Comparison of ENCODE assay signal across 3 worm cellular contexts in the genomic region with DNA sequence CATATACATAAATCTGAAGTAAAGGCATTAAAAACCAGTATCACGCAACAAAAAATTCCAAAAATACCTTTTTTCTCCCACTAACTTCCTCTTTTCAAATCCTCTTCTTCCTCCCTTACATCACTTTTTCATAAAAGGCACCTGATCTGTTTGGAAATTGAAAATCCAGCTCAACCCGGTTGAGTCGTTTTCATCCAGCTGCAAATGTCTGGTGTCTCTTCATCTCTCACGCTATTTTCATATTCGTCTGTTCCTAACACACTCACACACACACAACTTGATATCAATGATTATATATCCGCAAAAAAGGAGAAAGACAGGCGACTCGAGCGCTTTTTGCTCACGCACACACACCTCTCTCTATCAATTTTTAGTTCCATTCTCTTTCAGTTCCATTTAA.
A peak's percentile ranks its signal among the peaks of the same experiment; 100 is the strongest.
TF ChIP-seq lines count a peak whose summit lies in the region.

No protein-coding gene starts in this region.

TF ChIP-seq in whole organism, L1 larva, 84 proteins besides CTCF, POLR2A, EP300 and RAD21 (continues in another document):
- TF ChIP-seq mab-9 (GFP tag; IDR thresholded peaks at IDR 0.05; lab: Robert Waterston, UW) (no peak), C34B4.2 (tag; optimal IDR thresholded peaks at IDR 0.05; lab: Kevin White, UChicago) (no peak), lin-15B (tag; optimal IDR thresholded peaks at IDR 0.05; lab: Kevin White, UChicago) (no peak), fkh-8 (tag; optimal IDR thresholded peaks at IDR 0.05; lab: Kevin White, UChicago) (peak; percentile 83), lsy-2 (tag; optimal IDR thresholded peaks at IDR 0.05; lab: Kevin White, UChicago) (no peak), jun-1 (tag; optimal IDR thresholded peaks at IDR 0.05; lab: Kevin White, UChicago) (no peak), mdl-1 (tag; optimal IDR thresholded peaks at IDR 0.05; lab: Kevin White, UChicago) (no peak), nhr-47 (tag; optimal IDR thresholded peaks at IDR 0.05; lab: Kevin White, UChicago) (peak; percentile 29), nhr-76 (tag; optimal IDR thresholded peaks at IDR 0.05; lab: Kevin White, UChicago) (no peak), lin-39 (tag; optimal IDR thresholded peaks at IDR 0.05; lab: Kevin White, UChicago) (no peak), sup-37 (GFP tag; optimal IDR thresholded peaks at IDR 0.05; lab: Kevin White, UChicago) (no peak), nhr-77 (tag; optimal IDR thresholded peaks at IDR 0.05; lab: Kevin White, UChicago) (no peak), pax-3 (tag; optimal IDR thresholded peaks at IDR 0.05; lab: Kevin White, UChicago) (peak; percentile 71), mef-2 (tag; optimal IDR thresholded peaks at IDR 0.05; lab: Kevin White, UChicago) (no peak), ceh-88 (GFP tag; IDR thresholded peaks at IDR 0.05; lab: Robert Waterston, UW) (no peak), lir-3 (tag; optimal IDR thresholded peaks at IDR 0.05; lab: Kevin White, UChicago; ENCODE audit: poor library complexity) (no peak), swsn-7 (tag; optimal IDR thresholded peaks at IDR 0.05; lab: Kevin White, UChicago) (no peak), pqm-1 (tag; optimal IDR thresholded peaks at IDR 0.05; lab: Kevin White, UChicago) (no peak), lin-14 (GFP tag; optimal IDR thresholded peaks at IDR 0.05; lab: Kevin White, UChicago) (no peak), nhr-71 (tag; optimal IDR thresholded peaks at IDR 0.05; lab: Kevin White, UChicago) (no peak), hlh-4 (tag; optimal IDR thresholded peaks at IDR 0.05; lab: Kevin White, UChicago) (no peak), fos-1 (tag; optimal IDR thresholded peaks at IDR 0.05; lab: Kevin White, UChicago) (no peak), dpl-1 (GFP tag; optimal IDR thresholded peaks at IDR 0.05; lab: Kevin White, UChicago) (no peak), ceh-8 (GFP tag; optimal IDR thresholded peaks at IDR 0.05; lab: Kevin White, UChicago) (no peak), skn-1 (tag; optimal IDR thresholded peaks at IDR 0.05; lab: Kevin White, UChicago) (no peak), unc-98 (GFP tag; IDR thresholded peaks at IDR 0.05; lab: Robert Waterston, UW) (no peak), nhr-11 (tag; optimal IDR thresholded peaks at IDR 0.05; lab: Kevin White, UChicago) (no peak), egl-13 (tag; optimal IDR thresholded peaks at IDR 0.05; lab: Kevin White, UChicago) (no peak), unc-130 (tag; optimal IDR thresholded peaks at IDR 0.05; lab: Kevin White, UChicago) (no peak), lin-13 (GFP tag; optimal IDR thresholded peaks at IDR 0.05; lab: Kevin White, UChicago) (no peak), hpl-2 (GFP tag; optimal IDR thresholded peaks at IDR 0.05; lab: Kevin White, UChicago) (no peak)

TF ChIP-seq in whole organism, L4 larva, 104 proteins besides CTCF, POLR2A, EP300 and RAD21:
- TF ChIP-seq F10B5.3 (tag; optimal IDR thresholded peaks at IDR 0.05; lab: Kevin White, UChicago) (no peak), aha-1 (tag; lab: Kevin White, UChicago) (peak; percentile 70)
TF ChIP-seq in whole organism, L4 larva: peak in this region for 1.

TF ChIP-seq in whole organism, young adult, 124 proteins besides CTCF, POLR2A, EP300 and RAD21:
- TF ChIP-seq sptf-2 (GFP tag; optimal IDR thresholded peaks at IDR 0.05; lab: Kevin White, UChicago) (no peak), mcd-1 (GFP tag; IDR thresholded peaks at IDR 0.05; lab: Robert Waterston, UW) (no peak), B0336.3 (GFP tag; IDR thresholded peaks at IDR 0.05; lab: Robert Waterston, UW) (no peak), F10E7.11 (tag; optimal IDR thresholded peaks at IDR 0.05; lab: Kevin White, UChicago) (no peak), die-1 (tag; optimal IDR thresholded peaks at IDR 0.05; lab: Kevin White, UChicago) (no peak), pbrm-1 (GFP tag; IDR thresholded peaks at IDR 0.05; lab: Robert Waterston, UW) (no peak), hmg-1.2 (GFP tag; IDR thresholded peaks at IDR 0.05; lab: Robert Waterston, UW) (0 out of 2 replicates have a peak, but pooled peaks have one; percentile 24), T07F8.4 (tag; optimal IDR thresholded peaks at IDR 0.05; lab: Kevin White, UChicago) (no peak), madf-6 (GFP tag; IDR thresholded peaks at IDR 0.05; lab: Robert Waterston, UW) (no peak)
